Fruit fly (Drosophila melanogaster) whole organism, embryonic: ENCODE data around the gene Phyhd1.

Experiments
- Antp ChIP-seq: fragments of 200-800 bp; sonication (Bioruptor generic); optimal IDR thresholded peaks from 3 replicates; lab custom pipeline; 2016; ENCODE audit warnings: missing biosample characterization, missing genetic modification characterization
- Awh ChIP-seq: fragments of 200-800 bp; sonication (Bioruptor generic); IDR thresholded peaks from 2 replicates; pipeline ENCODE4, ENCODE4 v1.3.6; 2022; ENCODE audit warnings: missing biosample characterization, missing genetic modification characterization
- B-H2 ChIP-seq: fragments of 200-800 bp; sonication (Bioruptor generic); optimal IDR thresholded peaks from 2 replicates; lab custom pipeline; 2018; ENCODE audit warnings: missing biosample characterization, mild to moderate bottlenecking, missing genetic modification characterization
- CG10462 ChIP-seq: fragments of 200-800 bp; sonication (Bioruptor generic); optimal IDR thresholded peaks from 2 replicates; lab custom pipeline; 2016; ENCODE audit warnings: missing biosample characterization, missing genetic modification characterization
- CG14667 ChIP-seq: fragments of 200-800 bp; sonication (Bioruptor generic); IDR thresholded peaks from 2 replicates; pipeline ENCODE4 v1.3.6; 2022; ENCODE audit warnings: missing biosample characterization, missing genetic modification characterization
- CG15269 ChIP-seq: fragments of 200-800 bp; sonication (Bioruptor generic); optimal IDR thresholded peaks from 2 replicates; lab custom pipeline; 2018; ENCODE audit warnings: missing biosample characterization, mild to moderate bottlenecking, missing genetic modification characterization, moderate library complexity
- CG15601 ChIP-seq: fragments of 200-800 bp; sonication (Bioruptor generic); optimal IDR thresholded peaks from 3 replicates; lab custom pipeline; 2019; ENCODE audit warnings: missing biosample characterization, mild to moderate bottlenecking, missing genetic modification characterization, moderate library complexity
- CG16779 ChIP-seq: fragments of 200-800 bp; sonication (Bioruptor generic); IDR thresholded peaks from 2 replicates; pipeline ENCODE4 v1.3.6; 2022; ENCODE audit warnings: missing biosample characterization, missing genetic modification characterization
- CG16813 ChIP-seq: fragments of 200-800 bp; sonication (Bioruptor generic); IDR thresholded peaks from 3 replicates; pipeline ENCODE4 v1.3.6; 2022; ENCODE audit warnings: missing biosample characterization, missing genetic modification characterization; ENCODE audit not compliant: partially characterized antibody
- CG17912 ChIP-seq: fragments of 200-800 bp; sonication (Bioruptor generic); optimal IDR thresholded peaks from 2 replicates; lab custom pipeline; 2018; ENCODE audit warnings: missing biosample characterization, mild to moderate bottlenecking, missing genetic modification characterization
- CG1792 ChIP-seq: fragments of 200-800 bp; sonication (Bioruptor generic); optimal IDR thresholded peaks from 2 replicates; lab custom pipeline; 2016; ENCODE audit warnings: missing biosample characterization, missing genetic modification characterization
- CG18599 ChIP-seq: fragments of 200-800 bp; sonication (Bioruptor generic); optimal IDR thresholded peaks from 3 replicates; lab custom pipeline; 2017; ENCODE audit warnings: missing biosample characterization, missing genetic modification characterization, mild to moderate bottlenecking, moderate library complexity, missing genetic modification reagents
- CG2678 ChIP-seq: fragments of 200-800 bp; sonication (Bioruptor generic); optimal IDR thresholded peaks from 3 replicates; lab custom pipeline; 2019; ENCODE audit warnings: missing biosample characterization, mild to moderate bottlenecking, missing genetic modification characterization, moderate library complexity
- CG32772 ChIP-seq: fragments of 200-800 bp; sonication (Bioruptor generic); IDR thresholded peaks from 2 replicates; pipeline ENCODE4 v1.3.6; 2022; ENCODE audit warnings: missing biosample characterization, missing genetic modification characterization
- CG33213 ChIP-seq: fragments of 200-800 bp; sonication (Bioruptor generic); optimal IDR thresholded peaks from 3 replicates; lab custom pipeline; 2016; ENCODE audit warnings: missing biosample characterization, missing genetic modification characterization
- CG34224 ChIP-seq: fragments of 200-800 bp; sonication (Bioruptor generic); IDR thresholded peaks from 3 replicates; pipeline ENCODE4 v1.3.6; 2022; ENCODE audit warnings: missing biosample characterization, missing genetic modification characterization; ENCODE audit not compliant: partially characterized antibody
- CG4424 ChIP-seq: fragments of 200-800 bp; sonication (Bioruptor generic); optimal IDR thresholded peaks from 3 replicates; lab custom pipeline; 2016; ENCODE audit warnings: missing biosample characterization, missing genetic modification characterization
- CG7372 ChIP-seq: fragments of 200-800 bp; sonication (Bioruptor generic); IDR thresholded peaks from 2 replicates; pipeline ENCODE4 v1.3.6; 2022; ENCODE audit warnings: missing biosample characterization, missing genetic modification characterization
- CG7556 ChIP-seq: fragments of 200-800 bp; sonication (Bioruptor generic); optimal IDR thresholded peaks from 2 replicates; lab custom pipeline; 2017; ENCODE audit warnings: missing biosample characterization, mild to moderate bottlenecking, missing genetic modification characterization
- Dfd ChIP-seq, 2 experiments: fragments of >200 bp; optimal IDR thresholded peaks; 2 replicates each; lab custom pipeline; 2017; ENCODE audit warnings: missing biosample characterization in 2 of 2, missing genetic modification characterization in 2 of 2
- Ets97D ChIP-seq: fragments of 200-800 bp; sonication (Bioruptor generic); optimal IDR thresholded peaks from 3 replicates; lab custom pipeline; 2016; ENCODE audit warnings: missing biosample characterization, missing genetic modification characterization
- HmgD ChIP-seq: fragments of 200-800 bp; sonication (Bioruptor generic); optimal IDR thresholded peaks from 3 replicates; lab custom pipeline; 2016; ENCODE audit warnings: missing biosample characterization, missing genetic modification characterization
- Hr3 ChIP-seq: fragments of 200-800 bp; sonication (Bioruptor generic); optimal IDR thresholded peaks from 3 replicates; lab custom pipeline; 2016; ENCODE audit warnings: missing biosample characterization, missing genetic modification characterization
- Jarid2 ChIP-seq: fragments of 200-800 bp; sonication (Bioruptor generic); optimal IDR thresholded peaks from 3 replicates; lab custom pipeline; 2017; ENCODE audit warnings: mild to moderate bottlenecking, missing biosample characterization, missing genetic modification reagents, missing genetic modification characterization
- Opbp ChIP-seq: fragments of 200-800 bp; sonication (Bioruptor generic); IDR thresholded peaks from 3 replicates; pipeline ENCODE4 v1.3.6; 2022; ENCODE audit warnings: missing biosample characterization, missing genetic modification characterization; ENCODE audit not compliant: partially characterized antibody
- Ravus ChIP-seq: fragments of 200-800 bp; sonication (Bioruptor generic); IDR thresholded peaks from 2 replicates; pipeline ENCODE4 v1.3.6; 2022; ENCODE audit warnings: missing biosample characterization, missing genetic modification characterization
- Scr ChIP-seq: fragments of 200-800 bp; sonication (Bioruptor generic); IDR thresholded peaks from 2 replicates; pipeline ENCODE4 v1.3.6; 2022; ENCODE audit warnings: missing biosample characterization, missing genetic modification characterization; ENCODE audit not compliant: partially characterized antibody
- Sox100B ChIP-seq: fragments of 200-800 bp; sonication (Bioruptor generic); optimal IDR thresholded peaks from 3 replicates; lab custom pipeline; 2018; ENCODE audit warnings: missing biosample characterization, mild to moderate bottlenecking, missing genetic modification characterization
- Sox102F ChIP-seq: fragments of 200-800 bp; sonication (Bioruptor generic); optimal IDR thresholded peaks from 2 replicates; lab custom pipeline; 2018; ENCODE audit warnings: missing biosample characterization, mild to moderate bottlenecking, missing genetic modification characterization, moderate library complexity
- TFAM ChIP-seq: fragments of 200-800 bp; sonication (Bioruptor generic); optimal IDR thresholded peaks from 2 replicates; lab custom pipeline; 2017; ENCODE audit warnings: missing biosample characterization, missing genetic modification characterization, inconsistent platforms
- Xrp1 ChIP-seq: fragments of 200-800 bp; sonication (Bioruptor generic); IDR thresholded peaks from 2 replicates; pipeline ENCODE4 v1.3.6; 2022; ENCODE audit warnings: missing biosample characterization, missing genetic modification characterization
- abd-A ChIP-seq: fragments of 200-800 bp; sonication (Bioruptor generic); optimal IDR thresholded peaks from 3 replicates; lab custom pipeline; 2019; ENCODE audit warnings: missing biosample characterization, mild to moderate bottlenecking, missing genetic modification characterization, moderate library complexity
- aop ChIP-seq: fragments of 200-800 bp; sonication (Bioruptor generic); IDR thresholded peaks from 2 replicates; pipeline ENCODE4 v1.3.6; 2022; ENCODE audit warnings: missing biosample characterization, missing genetic modification characterization
- chm ChIP-seq: fragments of 200-800 bp; sonication (Bioruptor generic); IDR thresholded peaks from 2 replicates; pipeline ENCODE4 v1.3.6; 2022; ENCODE audit warnings: missing biosample characterization, missing genetic modification characterization
- crp ChIP-seq, 2 experiments: fragments of 200-800 bp; sonication (Bioruptor generic); optimal IDR thresholded peaks; 2 replicates in 1 of 2; 3 replicates in 1 of 2; lab custom pipeline; 2017; ENCODE audit warnings: missing biosample characterization in 2 of 2, missing genetic modification characterization in 2 of 2, mild to moderate bottlenecking in 1 of 2, moderate library complexity in 1 of 2
- eyg ChIP-seq: fragments of 200-800 bp; sonication (Bioruptor generic); optimal IDR thresholded peaks from 3 replicates; lab custom pipeline; 2016; ENCODE audit warnings: missing biosample characterization, missing genetic modification characterization
- fd3F ChIP-seq: fragments of 200-800 bp; sonication (Bioruptor generic); optimal IDR thresholded peaks from 2 replicates; lab custom pipeline; 2018; ENCODE audit warnings: missing biosample characterization, mild to moderate bottlenecking, missing genetic modification characterization, moderate library complexity
- gem ChIP-seq: fragments of 200-800 bp; sonication (Bioruptor generic); optimal IDR thresholded peaks from 2 replicates; lab custom pipeline; 2019; ENCODE audit warnings: missing biosample characterization, mild to moderate bottlenecking, missing genetic modification characterization, moderate library complexity
- mam ChIP-seq: fragments of 200-800 bp; sonication (Bioruptor generic); optimal IDR thresholded peaks from 3 replicates; lab custom pipeline; 2016; ENCODE audit warnings: missing biosample characterization, missing genetic modification characterization
- org-1 ChIP-seq: fragments of 200-800 bp; sonication (Bioruptor generic); optimal IDR thresholded peaks from 2 replicates; lab custom pipeline; 2017; ENCODE audit warnings: missing biosample characterization, missing genetic modification characterization
- pita ChIP-seq: fragments of 200-800 bp; sonication (Bioruptor generic); optimal IDR thresholded peaks from 2 replicates; lab custom pipeline; 2017; ENCODE audit warnings: missing biosample characterization, mild to moderate bottlenecking, missing genetic modification characterization
- pum ChIP-seq: fragments of 200-800 bp; sonication (Bioruptor generic); optimal IDR thresholded peaks from 2 replicates; lab custom pipeline; 2016; ENCODE audit warnings: missing biosample characterization, missing genetic modification characterization
- rib ChIP-seq: fragments of 200-800 bp; sonication (Bioruptor generic); IDR thresholded peaks from 2 replicates; pipeline ENCODE4 v1.3.6; 2022; ENCODE audit warnings: missing biosample characterization, missing genetic modification characterization
- row ChIP-seq: fragments of 200-800 bp; sonication (Bioruptor generic); IDR thresholded peaks from 3 replicates; pipeline ENCODE4 v1.3.6; 2022; ENCODE audit warnings: missing biosample characterization, missing genetic modification characterization
- schlank ChIP-seq: fragments of 200-800 bp; sonication (Bioruptor generic); optimal IDR thresholded peaks from 2 replicates; lab custom pipeline; 2018; ENCODE audit warnings: missing biosample characterization, mild to moderate bottlenecking, missing genetic modification characterization
- sima ChIP-seq: fragments of 200-800 bp; sonication (Bioruptor generic); optimal IDR thresholded peaks from 2 replicates; lab custom pipeline; 2016; ENCODE audit warnings: missing biosample characterization, missing genetic modification characterization
- sr ChIP-seq: fragments of 200-800 bp; sonication (Bioruptor generic); IDR thresholded peaks from 3 replicates; pipeline ENCODE4 v1.3.6; 2022; ENCODE audit warnings: missing biosample characterization, missing genetic modification characterization
- tll ChIP-seq, 2 experiments: fragments of 200-800 bp in 1 of 2; fragments of >200 bp in 1 of 2; sonication (Bioruptor generic) in 1 of 2; optimal IDR thresholded peaks; 2 replicates each; lab custom pipeline; 2017 to 2019; ENCODE audit warnings: missing biosample characterization in 2 of 2, missing genetic modification characterization in 2 of 2, mild to moderate bottlenecking in 1 of 2, moderate library complexity in 1 of 2
- toy ChIP-seq: fragments of 200-800 bp; sonication (Bioruptor generic); IDR thresholded peaks from 2 replicates; pipeline ENCODE4 v1.3.6; 2022; ENCODE audit warnings: missing biosample characterization, missing genetic modification characterization
- trem ChIP-seq: fragments of 200-800 bp; optimal IDR thresholded peaks from 3 replicates; lab custom pipeline; 2019; ENCODE audit warnings: missing biosample characterization, mild to moderate bottlenecking, missing genetic modification characterization, moderate library complexity
- wdn ChIP-seq: fragments of 200-800 bp; sonication (Bioruptor generic); IDR thresholded peaks from 2 replicates; pipeline ENCODE4 v1.3.6; 2022; ENCODE audit warnings: missing biosample characterization, missing genetic modification characterization

Gene Phyhd1

dm6 chr3R:10636028-10636427 is 44.7 kb downstream of the Phyhd1 start (continued):
- peak; percentile 22; the same call in 1 of the 3 replicates for TF ChIP-seq row (GFP tag; lab: Robert Waterston, UW)
- TF ChIP-seq Dfd (GFP tag; optimal IDR thresholded peaks at IDR 0.05; lab: Kevin White, UChicago), result no peak
- peak; percentile 76 for TF ChIP-seq Awh (GFP tag; lab: Robert Waterston, UW)
- peak; percentile 68 for TF ChIP-seq gem (tag; lab: Kevin White, UChicago)
- no peak for TF ChIP-seq HmgD (GFP tag; lab: Kevin White, UChicago)
- TF ChIP-seq sr (GFP tag; lab: Robert Waterston, UW), result no peak
- peak; percentile 57; the same call in 1 of the 2 replicates for TF ChIP-seq Xrp1
- no peak for TF ChIP-seq Opbp (GFP tag; lab: Robert Waterston, UW)
- peak; percentile 11 for TF ChIP-seq CG33213
- peak; percentile 78 for TF ChIP-seq chm (GFP tag; lab: Robert Waterston, UW)
- no peak for TF ChIP-seq org-1 (GFP tag; lab: Kevin White, UChicago)
- no peak for TF ChIP-seq toy
- no peak for TF ChIP-seq tll (GFP tag; optimal IDR thresholded peaks at IDR 0.05; lab: Kevin White, UChicago)
- TF ChIP-seq Hr3 (GFP tag; lab: Kevin White, UChicago), result no peak
- TF ChIP-seq CG18599 (GFP tag; lab: Kevin White, UChicago), result peak; percentile 4
- no peak for TF ChIP-seq rib (GFP tag; lab: Robert Waterston, UW)
- no peak for TF ChIP-seq aop
- no peak for TF ChIP-seq fd3F (GFP tag; lab: Kevin White, UChicago)
- no peak for TF ChIP-seq eyg (GFP tag; lab: Kevin White, UChicago)
- TF ChIP-seq Sox102F (GFP tag; lab: Kevin White, UChicago), result no peak
- no peak for TF ChIP-seq CG7372
- TF ChIP-seq mam (GFP tag; lab: Kevin White, UChicago), result no peak
- TF ChIP-seq CG14667 (GFP tag; lab: Robert Waterston, UW), result 0 out of 2 replicates have a peak, but pooled peaks have one; percentile 22
- no peak for TF ChIP-seq Antp (GFP tag; lab: Kevin White, UChicago)
- no peak for TF ChIP-seq B-H2 (GFP tag; lab: Kevin White, UChicago)
- TF ChIP-seq pita (GFP tag; lab: Kevin White, UChicago), result no peak
- TF ChIP-seq wdn (GFP tag; lab: Robert Waterston, UW), result no peak
- no peak for TF ChIP-seq abd-A (tag; lab: Kevin White, UChicago)
- no peak for TF ChIP-seq CG34224 (GFP tag; lab: Robert Waterston, UW)
- no peak for TF ChIP-seq sima (GFP tag; lab: Kevin White, UChicago)
- peak; percentile 44; the same call in 1 of the 2 replicates for TF ChIP-seq CG32772 (GFP tag; lab: Robert Waterston, UW)
- TF ChIP-seq Ets97D (GFP tag; lab: Kevin White, UChicago), result peak; percentile 2
- no peak for TF ChIP-seq CG15269 (tag; lab: Kevin White, UChicago)
- peak; percentile 69 for TF ChIP-seq CG4424 (GFP tag; lab: Kevin White, UChicago)
- TF ChIP-seq CG16813 (GFP tag; lab: Robert Waterston, UW), result no peak
- peak; percentile 27 for TF ChIP-seq CG7556 (GFP tag; lab: Kevin White, UChicago)
- TF ChIP-seq CG17912 (GFP tag; lab: Kevin White, UChicago), result no peak
- no peak for TF ChIP-seq Jarid2 (GFP tag; lab: Kevin White, UChicago)
- TF ChIP-seq CG16779 (GFP tag; lab: Robert Waterston, UW), result no peak
- TF ChIP-seq CG10462 (GFP tag; lab: Kevin White, UChicago), result no peak
- TF ChIP-seq Sox100B (GFP tag; lab: Kevin White, UChicago), result peak; percentile 35
- no peak for TF ChIP-seq Ravus (GFP tag; lab: Robert Waterston, UW)
- TF ChIP-seq CG15601 (tag; lab: Kevin White, UChicago), result no peak
- peak; percentile 49 for TF ChIP-seq trem
- TF ChIP-seq TFAM (GFP tag; lab: Kevin White, UChicago), result no peak
- no peak for TF ChIP-seq CG1792
- no peak for TF ChIP-seq schlank (tag; lab: Kevin White, UChicago)
- TF ChIP-seq Scr (GFP tag; lab: Robert Waterston, UW), result no peak
- TF ChIP-seq pum (GFP tag; lab: Kevin White, UChicago), result peak; percentile 8
- peak; percentile 66 for TF ChIP-seq CG2678 (tag; lab: Kevin White, UChicago)
- TF ChIP-seq crp (GFP tag; optimal IDR thresholded peaks at IDR 0.05; lab: Kevin White, UChicago), result no peak
